Fruit fly (Drosophila melanogaster): ENCODE data around the gene mira.

Gene mira

dm6 chr3R:19924331-19924730, 10.6 kb downstream of the mira start (continued):
- TF ChIP-seq esn (GFP tag; optimal IDR thresholded peaks at IDR 0.05) (no peak), CG9139 (GFP tag; optimal IDR thresholded peaks at IDR 0.05) (peak; percentile 32), Eip75B (GFP tag; optimal IDR thresholded peaks at IDR 0.05) (peak; percentile 50), salr (GFP tag; optimal IDR thresholded peaks at IDR 0.05) (peak in 1 of 2 experiments; percentile 45), CG11902 (GFP tag; optimal IDR thresholded peaks at IDR 0.05) (no peak), CG6792 (GFP tag; optimal IDR thresholded peaks at IDR 0.05) (peak; percentile 64), Sox15 (GFP tag; optimal IDR thresholded peaks at IDR 0.05) (no peak), OdsH (GFP tag; optimal IDR thresholded peaks at IDR 0.05) (no peak), Hr39 (GFP tag; optimal IDR thresholded peaks at IDR 0.05) (no peak), fkh (GFP tag; optimal IDR thresholded peaks at IDR 0.05) (peak; percentile 79), spab (GFP tag; optimal IDR thresholded peaks at IDR 0.05) (peak; percentile 51), CG6854 (GFP tag; optimal IDR thresholded peaks at IDR 0.05) (no peak), Lpt (GFP tag; optimal IDR thresholded peaks at IDR 0.05) (no peak), cyc (GFP tag; optimal IDR thresholded peaks at IDR 0.05) (no peak), Sox14 (GFP tag; optimal IDR thresholded peaks at IDR 0.05) (no peak), svp (GFP tag) (no peak), Ets96B (tag; optimal IDR thresholded peaks at IDR 0.05) (no peak), net (GFP tag; optimal IDR thresholded peaks at IDR 0.05) (peak; percentile 46), CG8319 (GFP tag; optimal IDR thresholded peaks at IDR 0.05) (no peak), CG7368 (GFP tag; optimal IDR thresholded peaks at IDR 0.05) (peak; percentile 57), CG10631 (GFP tag; optimal IDR thresholded peaks at IDR 0.05) (peak; percentile 55), Eip93F (GFP tag; optimal IDR thresholded peaks at IDR 0.05) (no peak), CG6163 (GFP tag; IDR thresholded peaks at IDR 0.05) (no peak; the same call in 1 of the 3 replicates), eg (GFP tag; IDR thresholded peaks at IDR 0.05) (no peak), fd59A (GFP tag; optimal IDR thresholded peaks at IDR 0.05) (peak; percentile 33), CG3919 (GFP tag; optimal IDR thresholded peaks at IDR 0.05) (no peak), CG1621 (tag; optimal IDR thresholded peaks at IDR 0.05) (no peak), fd85E (GFP tag; optimal IDR thresholded peaks at IDR 0.05) (no peak), CG8632 (GFP tag; optimal IDR thresholded peaks at IDR 0.05) (peak; percentile 52), dsx (GFP tag; optimal IDR thresholded peaks at IDR 0.05; ENCODE audit: poor library complexity, severe bottlenecking) (no peak), CG11762 (GFP tag; optimal IDR thresholded peaks at IDR 0.05; ENCODE audit: insufficient read depth) (peak; percentile 5), ss (GFP tag; optimal IDR thresholded peaks at IDR 0.05) (peak in 1 of 2 experiments; percentile 87), CG34406 (GFP tag; optimal IDR thresholded peaks at IDR 0.05) (peak; percentile 42), achi (GFP tag; optimal IDR thresholded peaks at IDR 0.05) (peak; percentile 28), Blimp-1 (GFP tag; optimal IDR thresholded peaks at IDR 0.05) (no peak), CG6276 (GFP tag; optimal IDR thresholded peaks at IDR 0.05) (no peak), CG4318 (GFP tag; optimal IDR thresholded peaks at IDR 0.05) (no peak), CG11294 (GFP tag; IDR thresholded peaks at IDR 0.05) (no peak), dac (GFP tag; optimal IDR thresholded peaks at IDR 0.05) (no peak)

- peak; percentile 3 for TF ChIP-seq CG6276 (GFP tag; optimal IDR thresholded peaks at IDR 0.05)
- TF ChIP-seq CG1621 (tag; optimal IDR thresholded peaks at IDR 0.05): no peak
- TF ChIP-seq cyc (GFP tag; optimal IDR thresholded peaks at IDR 0.05): no peak
- no peak for TF ChIP-seq CG6163 (GFP tag; IDR thresholded peaks at IDR 0.05)
- TF ChIP-seq CG9139 (GFP tag; optimal IDR thresholded peaks at IDR 0.05): no peak
- no peak for TF ChIP-seq fd85E (GFP tag; optimal IDR thresholded peaks at IDR 0.05)
- TF ChIP-seq CG3032 (tag; optimal IDR thresholded peaks at IDR 0.05): no peak
- no peak for TF ChIP-seq Hr39 (GFP tag; optimal IDR thresholded peaks at IDR 0.05)
- no peak for TF ChIP-seq Sox15 (GFP tag; optimal IDR thresholded peaks at IDR 0.05)
- 0 out of 3 replicates have a peak, but pooled peaks have one; percentile 9 for TF ChIP-seq eg (GFP tag; IDR thresholded peaks at IDR 0.05)
- TF ChIP-seq svp (GFP tag): no peak
- TF ChIP-seq Ets21C (GFP tag; optimal IDR thresholded peaks at IDR 0.05): no peak
- TF ChIP-seq CG8119 (GFP tag; IDR thresholded peaks at IDR 0.05): 0 out of 3 replicates have a peak, but pooled peaks have one; percentile 25
- TF ChIP-seq Smox (GFP tag; optimal IDR thresholded peaks at IDR 0.05): no peak
Measured at dm6 chr3R:19918207-19918606, 16.7 kb downstream of the mira start, which contains the start of gene CG4770. Gene CG4770 (plus strand): TSS chr3R:19918507.
